Fruit fly (Drosophila melanogaster) whole organism, adult: ENCODE data around the gene CG14013.

Source experiments
- CG1620 ChIP-seq: fragments of 200-800 bp; sonication (Bioruptor generic); optimal IDR thresholded peaks from 2 replicates; lab custom pipeline; 2016; ENCODE audit warnings: missing biosample characterization, missing genetic modification characterization
- CG33017 ChIP-seq: fragments of 200-800 bp; sonication (Bioruptor generic); optimal IDR thresholded peaks from 2 replicates; lab custom pipeline; 2018; ENCODE audit warnings: missing biosample characterization, mild to moderate bottlenecking, missing genetic modification characterization, moderate library complexity
- bab1 ChIP-seq: fragments of 200-800 bp; sonication (Bioruptor generic); optimal IDR thresholded peaks from 3 replicates; lab custom pipeline; 2019; ENCODE audit warnings: missing biosample characterization, mild to moderate bottlenecking, missing genetic modification characterization, moderate library complexity
- toe ChIP-seq: fragments of 200-800 bp; sonication (Bioruptor generic); optimal IDR thresholded peaks from 2 replicates; lab custom pipeline; 2016; ENCODE audit warnings: missing biosample characterization, missing genetic modification characterization

dm6 chr2L:5517393-5517792 is 36.3 kb downstream of the CG14013 start, which contains the start of gene CG14020:
- no peak for TF ChIP-seq CG1620 (GFP tag; lab: Kevin White, UChicago)
- no peak for TF ChIP-seq CG33017 (tag; lab: Kevin White, UChicago)
- TF ChIP-seq bab1 (GFP tag; lab: Kevin White, UChicago), result no peak
- no peak for TF ChIP-seq toe
